Worm (Caenorhabditis elegans) whole organism, mixed stage, embryonic: ENCODE data around the gene D2062.5.
"Not testable (repeated sequence)": the region's sequence is repeated elsewhere in the genome, so short reads cannot be mapped to it uniquely, and the experiment has no call there.

ENCODE experiments used
- M03D4.4 ChIP-seq: sonication (generic microtip); optimal IDR thresholded peaks from 2 replicates; lab custom pipeline; 2017; ENCODE audit warnings: mild to moderate bottlenecking, missing genetic modification characterization, missing compliant biosample characterization
- bed-3 ChIP-seq: fragments of 200-800 bp; sonication (Bioruptor generic); optimal IDR thresholded peaks from 3 replicates; lab custom pipeline; 2018; ENCODE audit warnings: mild to moderate bottlenecking, missing genetic modification characterization, moderate library complexity, missing compliant biosample characterization
- blmp-1 ChIP-seq: fragments of 150-350 bp; optimal IDR thresholded peaks from 2 replicates; lab custom pipeline; 2014; ENCODE audit warnings: missing biosample characterization, missing genetic modification characterization
- ceh-39 ChIP-seq: fragments of 150-350 bp; optimal IDR thresholded peaks from 2 replicates; lab custom pipeline; 2014; ENCODE audit warnings: missing biosample characterization, missing genetic modification characterization
- ceh-83 ChIP-seq: fragments of 200-800 bp; sonication (Bioruptor generic); optimal IDR thresholded peaks from 2 replicates; lab custom pipeline; 2018; ENCODE audit warnings: mild to moderate bottlenecking, missing genetic modification characterization, missing compliant biosample characterization
- ces-1 ChIP-seq: fragments of 150-350 bp; optimal IDR thresholded peaks from 2 replicates; lab custom pipeline; 2014; ENCODE audit warnings: missing biosample characterization, missing genetic modification reagents, missing genetic modification characterization
- cnd-1 ChIP-seq: fragments of 200-800 bp; sonication (Bioruptor generic); optimal IDR thresholded peaks from 2 replicates; lab custom pipeline; 2018; ENCODE audit warnings: mild to moderate bottlenecking, missing genetic modification characterization, missing compliant biosample characterization
- drap-1 ChIP-seq: fragments of 200-800 bp; sonication (Bioruptor generic); optimal IDR thresholded peaks from 3 replicates; lab custom pipeline; 2018; ENCODE audit warnings: mild to moderate bottlenecking, missing genetic modification characterization, missing compliant biosample characterization
- elt-1 ChIP-seq: sonication (generic microtip); optimal IDR thresholded peaks from 2 replicates; lab custom pipeline; 2017; ENCODE audit warnings: missing genetic modification characterization, mild to moderate bottlenecking, missing compliant biosample characterization, antibody characterized with exemption, moderate library complexity, borderline replicate concordance; ENCODE audit not compliant: insufficient read depth
- elt-3 ChIP-seq: fragments of 150-350 bp; optimal IDR thresholded peaks from 2 replicates; lab custom pipeline; 2014; ENCODE audit warnings: missing biosample characterization, missing genetic modification characterization
- flh-1 ChIP-seq: fragments of 200-800 bp; sonication (Bioruptor generic); optimal IDR thresholded peaks from 2 replicates; lab custom pipeline; 2018; ENCODE audit warnings: mild to moderate bottlenecking, missing genetic modification characterization, moderate library complexity, missing compliant biosample characterization
- ham-2 ChIP-seq: fragments of 200-800 bp; sonication (Bioruptor generic); optimal IDR thresholded peaks from 2 replicates; lab custom pipeline; 2018; ENCODE audit warnings: mild to moderate bottlenecking, missing genetic modification characterization, missing compliant biosample characterization
- hlh-1 ChIP-seq: fragments of 150-350 bp; optimal IDR thresholded peaks from 2 replicates; lab custom pipeline; 2014; ENCODE audit warnings: missing biosample characterization, missing genetic modification reagents, missing genetic modification characterization
- lin-13 ChIP-seq: fragments of 150-350 bp; optimal IDR thresholded peaks from 2 replicates; lab custom pipeline; 2014; ENCODE audit warnings: missing biosample characterization, missing genetic modification characterization
- lin-32 ChIP-seq: fragments of 200-800 bp; sonication (Bioruptor generic); optimal IDR thresholded peaks from 2 replicates; lab custom pipeline; 2018; ENCODE audit warnings: mild to moderate bottlenecking, missing genetic modification characterization, missing compliant biosample characterization
- lsy-2 ChIP-seq: fragments of 150-350 bp; optimal IDR thresholded peaks from 2 replicates; lab custom pipeline; 2014; ENCODE audit warnings: missing biosample characterization, missing genetic modification characterization
- mab-5 ChIP-seq: fragments of 150-350 bp; optimal IDR thresholded peaks from 2 replicates; lab custom pipeline; 2014; ENCODE audit warnings: missing biosample characterization, missing genetic modification characterization
- mep-1 ChIP-seq: fragments of 150-350 bp; optimal IDR thresholded peaks from 2 replicates; lab custom pipeline; 2017; ENCODE audit warnings: missing biosample characterization, missing genetic modification reagents, missing genetic modification characterization, inconsistent platforms
- mls-2 ChIP-seq: sonication (generic microtip); optimal IDR thresholded peaks from 2 replicates; lab custom pipeline; 2016; ENCODE audit warnings: mild to moderate bottlenecking, missing genetic modification characterization, moderate library complexity, missing compliant biosample characterization
- nhr-12 ChIP-seq: fragments of 150-350 bp; optimal IDR thresholded peaks from 2 replicates; lab custom pipeline; 2014; ENCODE audit warnings: missing biosample characterization, missing genetic modification characterization
- nhr-2 ChIP-seq: fragments of 150-350 bp; optimal IDR thresholded peaks from 2 replicates; lab custom pipeline; 2014; ENCODE audit warnings: missing biosample characterization, missing genetic modification characterization
- nhr-28 ChIP-seq: fragments of 150-350 bp; optimal IDR thresholded peaks from 2 replicates; lab custom pipeline; 2014; ENCODE audit warnings: missing biosample characterization, missing genetic modification characterization
- nhr-76 ChIP-seq: sonication (generic microtip); optimal IDR thresholded peaks from 2 replicates; lab custom pipeline; 2017; ENCODE audit warnings: missing biosample characterization, missing genetic modification characterization
- pha-4 ChIP-seq: fragments of 150-350 bp; optimal IDR thresholded peaks from 2 replicates; lab custom pipeline; 2018; ENCODE audit warnings: missing biosample characterization, missing genetic modification reagents, missing genetic modification characterization
- sem-2 ChIP-seq: fragments of 200-800 bp; sonication (Bioruptor generic); optimal IDR thresholded peaks from 2 replicates; lab custom pipeline; 2018; ENCODE audit warnings: mild to moderate bottlenecking, missing genetic modification characterization, missing compliant biosample characterization
- snpc-4 ChIP-seq: fragments of 150-350 bp; optimal IDR thresholded peaks from 2 replicates; lab custom pipeline; 2014; ENCODE audit warnings: missing biosample characterization, missing genetic modification characterization
- sptf-1 ChIP-seq: sonication (generic microtip); optimal IDR thresholded peaks from 2 replicates; lab custom pipeline; 2017; ENCODE audit warnings: mild to moderate bottlenecking, missing genetic modification characterization, moderate library complexity, missing compliant biosample characterization
- tbx-8 ChIP-seq: fragments of 200-800 bp; sonication (Bioruptor generic); optimal IDR thresholded peaks from 2 replicates; lab custom pipeline; 2018; ENCODE audit warnings: mild to moderate bottlenecking, missing genetic modification characterization, moderate library complexity, missing compliant biosample characterization
- unc-120 ChIP-seq: sonication (generic microtip); optimal IDR thresholded peaks from 2 replicates; lab custom pipeline; 2017; ENCODE audit warnings: missing genetic modification characterization, missing compliant biosample characterization; ENCODE audit not compliant: poor library complexity, severe bottlenecking
- unc-62 ChIP-seq: fragments of 150-350 bp; optimal IDR thresholded peaks from 2 replicates; lab custom pipeline; 2014; ENCODE audit warnings: missing biosample characterization, missing genetic modification reagents, missing genetic modification characterization
- zip-8 ChIP-seq: fragments of 150-350 bp; optimal IDR thresholded peaks from 2 replicates; lab custom pipeline; 2014; ENCODE audit warnings: missing biosample characterization, missing genetic modification characterization
- ztf-11 ChIP-seq: fragments of 150-350 bp; optimal IDR thresholded peaks from 2 replicates; lab custom pipeline; 2014; ENCODE audit warnings: missing biosample characterization, missing genetic modification characterization

The D2062.5 gene

DNA sequence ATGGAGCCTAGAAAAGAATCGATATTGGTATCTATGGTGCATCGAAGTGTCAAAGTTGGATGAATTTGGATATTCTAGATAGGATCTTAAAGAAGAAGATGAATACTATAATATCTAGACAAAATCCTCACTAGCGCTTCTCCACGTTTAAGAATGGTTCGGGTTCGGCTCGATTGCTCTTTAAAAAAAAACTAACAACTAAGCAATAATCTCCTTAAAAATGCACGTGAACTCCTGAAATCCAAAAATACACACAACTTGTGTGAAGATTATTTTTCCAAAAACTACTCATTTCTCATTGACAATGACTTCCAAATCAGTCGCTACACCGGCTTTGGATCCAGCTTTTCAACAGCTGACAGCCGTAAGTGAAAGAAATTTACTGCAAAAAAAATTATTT, 8.6 kb downstream of the D2062.5 start, which contains the start of gene D2062.1:
Gene D2062.1, plus strand, starts transcription at position 301 of the 400 bp plus-strand sequence.
- TF ChIP-seq mls-2 (tag; lab: Kevin White, UChicago) (no peak), ztf-11 (tag; lab: Kevin White, UChicago) (no peak), unc-62 (no peak), bed-3 (GFP tag; lab: Kevin White, UChicago) (no peak), mep-1 (tag; lab: Kevin White, UChicago) (no peak), nhr-28 (tag; lab: Kevin White, UChicago) (no peak), drap-1 (GFP tag; lab: Kevin White, UChicago) (no peak), sem-2 (GFP tag; lab: Kevin White, UChicago) (no peak), snpc-4 (no peak), cnd-1 (tag; lab: Kevin White, UChicago) (no peak)

DNA sequence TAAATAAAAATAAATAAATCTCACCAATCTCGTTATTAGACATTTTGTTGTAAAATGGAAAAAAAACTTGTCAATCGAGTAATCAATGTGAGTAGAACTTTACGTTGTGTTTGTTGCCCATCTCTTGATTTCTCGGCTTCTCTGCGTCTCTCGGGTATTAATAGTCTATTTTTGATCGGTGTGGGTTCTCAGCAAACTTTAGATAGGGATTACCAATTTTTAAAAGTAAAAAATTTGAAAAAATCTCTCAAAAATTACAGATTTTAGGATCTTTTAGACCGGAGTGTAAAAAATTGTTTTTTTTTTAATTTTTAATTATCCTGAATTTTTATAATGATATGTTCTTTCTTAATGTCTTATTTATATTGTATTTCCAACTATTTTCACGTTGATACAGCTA, 14.8 kb downstream of the D2062.5 start, which contains the start of gene F22E5.21:
Gene F22E5.21, minus strand, starts transcription at position 101 of the 400 bp plus-strand sequence.
- no peak for TF ChIP-seq M03D4.4 (tag; lab: Kevin White, UChicago)
- no peak for TF ChIP-seq pha-4 (tag; lab: Kevin White, UChicago)
- no peak for TF ChIP-seq tbx-8 (GFP tag; lab: Kevin White, UChicago)
- no peak for TF ChIP-seq unc-62
- TF ChIP-seq nhr-28 (tag; lab: Kevin White, UChicago), result no peak

DNA sequence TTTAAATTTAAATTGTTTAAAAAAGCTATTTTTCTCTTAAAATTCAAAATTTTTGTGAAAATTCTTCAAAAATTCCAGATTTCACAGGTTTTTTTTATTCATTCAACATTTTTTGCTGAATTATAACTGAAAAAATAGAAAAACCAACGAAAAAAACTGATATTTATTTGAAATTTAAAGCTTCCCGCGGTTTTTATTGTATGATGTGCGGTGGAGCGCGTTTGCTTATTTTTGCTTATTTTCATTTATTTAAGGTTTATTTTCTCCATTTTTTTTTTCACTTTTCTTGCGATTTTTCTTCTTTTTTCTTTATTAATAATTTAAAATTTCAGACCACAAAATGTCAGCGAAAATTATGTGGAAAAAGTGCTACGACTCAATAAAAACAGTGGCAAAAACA, 15.5 kb downstream of the D2062.5 start, which contains the start of gene F22E5.9:
Gene F22E5.9, plus strand, starts transcription at position 327 of the 400 bp plus-strand sequence.
- TF ChIP-seq snpc-4, result no peak

ce11 chrII:2639401-2640088, 17.0 kb downstream of the D2062.5 start, which contains the start of gene F22E5.8:
F22E5.8 (plus strand) TSS chrII:2640038.
- not testable (repeated sequence) for TF ChIP-seq cnd-1 (tag; lab: Kevin White, UChicago); lsy-2 (tag; lab: Kevin White, UChicago); flh-1 (GFP tag; lab: Kevin White, UChicago)
- TF ChIP-seq, all 35 proteins: peak for 0; not testable (repeated sequence) for 35

- no peak for TF ChIP-seq ceh-39 (tag; lab: Kevin White, UChicago)
- no peak for TF ChIP-seq hlh-1
- TF ChIP-seq nhr-76 (tag; lab: Kevin White, UChicago), result no peak
- TF ChIP-seq ztf-11 (tag; lab: Kevin White, UChicago), result no peak
- no peak for TF ChIP-seq nhr-2 (tag; lab: Kevin White, UChicago)
- TF ChIP-seq snpc-4, result no peak
- no peak for TF ChIP-seq lin-13 (tag; lab: Kevin White, UChicago)
- no peak for TF ChIP-seq nhr-12 (tag; lab: Kevin White, UChicago)
- no peak for TF ChIP-seq unc-120 (tag; lab: Kevin White, UChicago)
- no peak for TF ChIP-seq sem-2 (GFP tag; lab: Kevin White, UChicago)
- no peak for TF ChIP-seq nhr-28 (tag; lab: Kevin White, UChicago)
- TF ChIP-seq mls-2 (tag; lab: Kevin White, UChicago), result no peak
- no peak for TF ChIP-seq bed-3 (GFP tag; lab: Kevin White, UChicago)
- TF ChIP-seq cnd-1 (tag; lab: Kevin White, UChicago), result no peak
- TF ChIP-seq elt-3 (tag; lab: Kevin White, UChicago), result no peak
- no peak for TF ChIP-seq pha-4 (tag; lab: Kevin White, UChicago)
- TF ChIP-seq ceh-83 (GFP tag; lab: Kevin White, UChicago), result no peak
- TF ChIP-seq mep-1 (tag; lab: Kevin White, UChicago), result no peak
- no peak for TF ChIP-seq zip-8 (tag; lab: Kevin White, UChicago)
- no peak for TF ChIP-seq flh-1 (GFP tag; lab: Kevin White, UChicago)
Measured at ce11 chrII:2640982-2641381, 18.4 kb downstream of the D2062.5 start, which contains the start of gene F22E5.23. F22E5.23 (plus strand) TSS chrII:2641282.

- no peak for TF ChIP-seq drap-1 (GFP tag; lab: Kevin White, UChicago)
- TF ChIP-seq lin-32 (GFP tag; lab: Kevin White, UChicago), result no peak
- no peak for TF ChIP-seq sptf-1 (tag; lab: Kevin White, UChicago)
- TF ChIP-seq ham-2 (GFP tag; lab: Kevin White, UChicago), result no peak
- TF ChIP-seq blmp-1 (tag; lab: Kevin White, UChicago), result no peak
- no peak for TF ChIP-seq mab-5 (tag; lab: Kevin White, UChicago)
- no peak for TF ChIP-seq elt-1
- TF ChIP-seq pha-4 (tag; lab: Kevin White, UChicago), result no peak
- TF ChIP-seq unc-62, result no peak
- no peak for TF ChIP-seq ces-1
- TF ChIP-seq nhr-28 (tag; lab: Kevin White, UChicago), result no peak
- no peak for TF ChIP-seq zip-8 (tag; lab: Kevin White, UChicago)
- TF ChIP-seq ceh-83 (GFP tag; lab: Kevin White, UChicago), result no peak
- TF ChIP-seq bed-3 (GFP tag; lab: Kevin White, UChicago), result no peak
- TF ChIP-seq nhr-76 (tag; lab: Kevin White, UChicago), result no peak
- TF ChIP-seq flh-1 (GFP tag; lab: Kevin White, UChicago), result no peak
Measured at ce11 chrII:2641777-2642176, 19.2 kb downstream of the D2062.5 start, which contains the start of gene F22E5.7. F22E5.7 (plus strand) TSS chrII:2642077.
